Worm (Caenorhabditis elegans) whole organism, midembryonic: ENCODE results near the gene gcy-9.

Source experiments
- T22C8.4 ChIP-seq: fragments of 200-800 bp; sonication (Bioruptor generic); IDR thresholded peaks from 2 replicates; pipeline ENCODE4 v1.3.6; 2022; ENCODE audit warnings: missing genetic modification characterization, missing compliant biosample characterization
- ref-1 ChIP-seq: fragments of 200-800 bp; sonication (Bioruptor generic); conservative IDR thresholded peaks from 2 replicates; pipeline ENCODE4 v1.3.6; 2022; ENCODE audit warnings: missing genetic modification reagents, missing genetic modification characterization, missing compliant biosample characterization

DNA sequence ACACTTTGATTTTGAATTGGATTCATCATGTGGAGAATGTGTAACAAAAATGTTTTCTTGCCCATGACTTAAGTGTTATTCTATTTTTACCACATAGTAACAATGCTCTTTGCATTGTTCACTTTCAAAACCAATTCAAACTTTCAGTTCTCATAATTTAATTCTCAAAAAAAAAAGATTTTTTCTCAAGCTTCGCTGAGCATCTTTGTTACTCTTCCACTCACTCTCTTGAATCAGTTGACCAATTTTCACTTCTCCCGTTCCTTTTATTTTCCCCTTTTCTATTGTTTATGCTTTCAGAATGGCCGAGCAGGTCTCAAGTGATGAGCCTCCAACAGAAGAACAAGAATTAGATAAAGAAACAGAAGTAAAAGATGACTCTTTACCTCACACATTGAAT is 8.5 kb upstream of the gcy-9 start, which contains the start of gene oct-2:
- TF ChIP-seq T22C8.4 (GFP tag; lab: Robert Waterston, UW) = no peak
- no peak for TF ChIP-seq ref-1 (GFP tag; lab: Robert Waterston, UW)
